Fruit fly (Drosophila melanogaster): Measurements from ENCODE around the gene Patsas.
A peak's percentile ranks its signal among the peaks of the same experiment; 100 is the strongest.

- no peak for TF ChIP-seq kay (GFP tag; ENCODE audit: borderline replicate concordance)
- peak; percentile 15 for TF ChIP-seq CG12768 (GFP tag; optimal IDR thresholded peaks at IDR 0.05)
- TF ChIP-seq pad (GFP tag; optimal IDR thresholded peaks at IDR 0.05) = no peak
- TF ChIP-seq tj (GFP tag; optimal IDR thresholded peaks at IDR 0.05) = no peak
Observed at dm6 chr2L:12065683-12066386, 37.2 kb downstream of the Patsas start.

All from whole organism, adult.